Fruit fly (Drosophila melanogaster) whole organism, embryonic: ENCODE measurements around the gene Slu7.

Experiments
- Atf3 ChIP-seq: fragments of 200-800 bp; sonication (Bioruptor generic); optimal IDR thresholded peaks from 3 replicates; lab custom pipeline; 2016; ENCODE audit warnings: missing biosample characterization, missing genetic modification characterization
- Awh ChIP-seq: fragments of 200-800 bp; sonication (Bioruptor generic); IDR thresholded peaks from 2 replicates; pipeline ENCODE4, ENCODE4 v1.3.6; 2022; ENCODE audit warnings: missing biosample characterization, missing genetic modification characterization
- Blimp-1 ChIP-seq: fragments of 200-800 bp; sonication (Bioruptor generic); optimal IDR thresholded peaks from 3 replicates; lab custom pipeline; 2018; ENCODE audit warnings: missing biosample characterization, missing genetic modification characterization, mild to moderate bottlenecking, moderate library complexity, missing genetic modification reagents
- CG10267 ChIP-seq: fragments of 200-800 bp; sonication (Bioruptor generic); optimal IDR thresholded peaks from 2 replicates; lab custom pipeline; 2018; ENCODE audit warnings: missing biosample characterization, mild to moderate bottlenecking, missing genetic modification characterization, moderate library complexity
- CG11093 ChIP-seq: fragments of 200-800 bp; sonication (Bioruptor generic); IDR thresholded peaks from 3 replicates; pipeline ENCODE4 v1.3.6; 2022; ENCODE audit warnings: missing biosample characterization, missing genetic modification characterization
- CG11247 ChIP-seq: fragments of 200-800 bp; sonication (Bioruptor generic); IDR thresholded peaks from 2 replicates; pipeline ENCODE4 v1.3.6; 2022; ENCODE audit warnings: missing biosample characterization, missing genetic modification characterization
- CG12104 ChIP-seq: fragments of 200-800 bp; sonication (Bioruptor generic); optimal IDR thresholded peaks from 3 replicates; lab custom pipeline; 2016; ENCODE audit warnings: missing biosample characterization, missing genetic modification characterization
- CG13296 ChIP-seq: fragments of 200-800 bp; sonication (Bioruptor generic); optimal IDR thresholded peaks from 3 replicates; lab custom pipeline; 2018; ENCODE audit warnings: missing biosample characterization, mild to moderate bottlenecking, missing genetic modification characterization
- CG13775 ChIP-seq: fragments of 200-800 bp; sonication (Bioruptor generic); optimal IDR thresholded peaks from 3 replicates; lab custom pipeline; 2017; ENCODE audit warnings: missing biosample characterization, mild to moderate bottlenecking, missing genetic modification characterization
- CG15479 ChIP-seq: fragments of 200-800 bp; sonication (Bioruptor generic); optimal IDR thresholded peaks from 3 replicates; lab custom pipeline; 2019; ENCODE audit warnings: missing biosample characterization, mild to moderate bottlenecking, missing genetic modification characterization, moderate library complexity
- CG1603 ChIP-seq: fragments of 200-800 bp; sonication (Bioruptor generic); optimal IDR thresholded peaks from 2 replicates; lab custom pipeline; 2019; ENCODE audit warnings: missing biosample characterization, mild to moderate bottlenecking, missing genetic modification characterization, moderate library complexity
- CG18764 ChIP-seq: fragments of 200-800 bp; sonication (Bioruptor generic); optimal IDR thresholded peaks from 3 replicates; lab custom pipeline; 2016; ENCODE audit warnings: missing biosample characterization, missing genetic modification characterization
- CG31388 ChIP-seq: fragments of 200-800 bp; sonication (Bioruptor generic); optimal IDR thresholded peaks from 2 replicates; lab custom pipeline; 2016; ENCODE audit warnings: missing biosample characterization, missing genetic modification characterization
- CG33213 ChIP-seq: fragments of 200-800 bp; sonication (Bioruptor generic); optimal IDR thresholded peaks from 3 replicates; lab custom pipeline; 2016; ENCODE audit warnings: missing biosample characterization, missing genetic modification characterization
- CG3838 ChIP-seq: fragments of 200-800 bp; sonication (Bioruptor generic); optimal IDR thresholded peaks from 3 replicates; lab custom pipeline; 2016; ENCODE audit warnings: missing biosample characterization, missing genetic modification characterization
- CG3995 ChIP-seq: fragments of 200-800 bp; sonication (Bioruptor generic); optimal IDR thresholded peaks from 3 replicates; lab custom pipeline; 2016; ENCODE audit warnings: missing biosample characterization, missing genetic modification characterization
- CG4360 ChIP-seq: fragments of 200-800 bp; sonication (Bioruptor generic); IDR thresholded peaks from 2 replicates; pipeline ENCODE4 v1.3.6; 2022; ENCODE audit warnings: missing biosample characterization, missing genetic modification characterization
- CG4820 ChIP-seq: fragments of 200-800 bp; sonication (Bioruptor generic); optimal IDR thresholded peaks from 3 replicates; lab custom pipeline; 2016; ENCODE audit warnings: missing biosample characterization, missing genetic modification characterization
- CG6854 ChIP-seq: fragments of 200-800 bp; sonication (Bioruptor generic); optimal IDR thresholded peaks from 3 replicates; lab custom pipeline; 2017; ENCODE audit warnings: missing biosample characterization, mild to moderate bottlenecking, missing genetic modification characterization
- Elba2 ChIP-seq: fragments of 200-800 bp; sonication (Bioruptor generic); optimal IDR thresholded peaks from 3 replicates; lab custom pipeline; 2016; ENCODE audit warnings: missing biosample characterization, missing genetic modification characterization
- H15 ChIP-seq: fragments of 200-800 bp; sonication (Bioruptor generic); IDR thresholded peaks from 3 replicates; pipeline ENCODE4 v1.3.6; 2022; ENCODE audit warnings: missing biosample characterization, missing genetic modification characterization
- HLHmδ ChIP-seq: fragments of 200-800 bp; sonication (Bioruptor generic); optimal IDR thresholded peaks from 2 replicates; lab custom pipeline; 2018; ENCODE audit warnings: missing biosample characterization, mild to moderate bottlenecking, missing genetic modification characterization, moderate library complexity
- MTF-1 ChIP-seq: fragments of 200-800 bp; sonication (Bioruptor generic); optimal IDR thresholded peaks from 2 replicates; lab custom pipeline; 2018; ENCODE audit warnings: missing biosample characterization, mild to moderate bottlenecking, missing genetic modification characterization, borderline replicate concordance
- Neu2 ChIP-seq: fragments of 200-800 bp; sonication (Bioruptor generic); optimal IDR thresholded peaks from 3 replicates; lab custom pipeline; 2016; ENCODE audit warnings: missing biosample characterization, missing genetic modification characterization, borderline replicate concordance
- Rx ChIP-seq: fragments of 200-800 bp; sonication (Bioruptor generic); IDR thresholded peaks from 2 replicates; pipeline ENCODE4 v1.3.6; 2022; ENCODE audit warnings: missing biosample characterization, missing genetic modification characterization
- Side ChIP-seq: fragments of 200-800 bp; sonication (Bioruptor generic); optimal IDR thresholded peaks from 2 replicates; lab custom pipeline; 2016; ENCODE audit warnings: missing biosample characterization, missing genetic modification characterization
- TFAM ChIP-seq: fragments of 200-800 bp; sonication (Bioruptor generic); optimal IDR thresholded peaks from 2 replicates; lab custom pipeline; 2017; ENCODE audit warnings: missing biosample characterization, missing genetic modification characterization, inconsistent platforms
- ara ChIP-seq: fragments of 200-800 bp; sonication (Bioruptor generic); IDR thresholded peaks from 2 replicates; pipeline ENCODE4 v1.3.6; 2022; ENCODE audit warnings: missing biosample characterization, missing genetic modification characterization
- bsh ChIP-seq, 2 experiments: fragments of 200-800 bp; sonication (Bioruptor generic); optimal IDR thresholded peaks; 2 replicates each; lab custom pipeline; 2017 to 2018; ENCODE audit warnings: mild to moderate bottlenecking in 2 of 2, missing biosample characterization in 2 of 2, missing genetic modification characterization in 2 of 2, moderate library complexity in 1 of 2
- chm ChIP-seq: fragments of 200-800 bp; sonication (Bioruptor generic); IDR thresholded peaks from 2 replicates; pipeline ENCODE4 v1.3.6; 2022; ENCODE audit warnings: missing biosample characterization, missing genetic modification characterization
- disco-r ChIP-seq: fragments of 200-800 bp; sonication (Bioruptor generic); optimal IDR thresholded peaks from 2 replicates; lab custom pipeline; 2016; ENCODE audit warnings: missing biosample characterization, missing genetic modification characterization
- ems ChIP-seq: fragments of 200-800 bp; sonication (Bioruptor generic); optimal IDR thresholded peaks from 3 replicates; lab custom pipeline; 2016; ENCODE audit warnings: missing biosample characterization, missing genetic modification characterization
- fd64A ChIP-seq: fragments of 200-800 bp; sonication (Bioruptor generic); optimal IDR thresholded peaks from 3 replicates; lab custom pipeline; 2018; ENCODE audit warnings: missing biosample characterization, mild to moderate bottlenecking, missing genetic modification characterization
- fd96Cb ChIP-seq: fragments of 200-800 bp; sonication (Bioruptor generic); optimal IDR thresholded peaks from 2 replicates; lab custom pipeline; 2018; ENCODE audit warnings: missing biosample characterization, mild to moderate bottlenecking, missing genetic modification characterization, moderate library complexity
- ftz-f1 ChIP-seq: fragments of 200-800 bp; sonication (Bioruptor generic); optimal IDR thresholded peaks from 2 replicates; lab custom pipeline; 2016; ENCODE audit warnings: missing biosample characterization, missing genetic modification characterization
- gro ChIP-seq: fragments of 200-800 bp; sonication (Bioruptor generic); optimal IDR thresholded peaks from 2 replicates; lab custom pipeline; 2016; ENCODE audit warnings: missing biosample characterization, missing genetic modification characterization
- gt ChIP-seq: fragments of 200-800 bp; sonication (Bioruptor generic); IDR thresholded peaks from 2 replicates; pipeline ENCODE4 v1.3.6; 2022; ENCODE audit warnings: missing biosample characterization, missing genetic modification characterization
- her ChIP-seq: fragments of 200-800 bp; sonication (Bioruptor generic); optimal IDR thresholded peaks from 2 replicates; lab custom pipeline; 2016; ENCODE audit warnings: missing biosample characterization, missing genetic modification characterization
- ind ChIP-seq: fragments of 200-800 bp; sonication (Bioruptor generic); optimal IDR thresholded peaks from 3 replicates; lab custom pipeline; 2016; ENCODE audit warnings: missing biosample characterization, missing genetic modification characterization
- knrl ChIP-seq: fragments of 200-800 bp; sonication (Bioruptor generic); IDR thresholded peaks from 3 replicates; pipeline ENCODE4 v1.3.6; 2022; ENCODE audit warnings: missing biosample characterization, missing genetic modification characterization; ENCODE audit not compliant: partially characterized antibody
- lmd ChIP-seq: fragments of 200-800 bp; sonication (Bioruptor generic); IDR thresholded peaks from 2 replicates; pipeline ENCODE4 v1.3.6; 2022; ENCODE audit warnings: missing biosample characterization, missing genetic modification characterization
- org-1 ChIP-seq: fragments of 200-800 bp; sonication (Bioruptor generic); optimal IDR thresholded peaks from 2 replicates; lab custom pipeline; 2017; ENCODE audit warnings: missing biosample characterization, missing genetic modification characterization
- pros ChIP-seq: fragments of 200-800 bp; sonication (Bioruptor generic); optimal IDR thresholded peaks from 3 replicates; lab custom pipeline; 2019; ENCODE audit warnings: missing biosample characterization, mild to moderate bottlenecking, missing genetic modification characterization, moderate library complexity
- sens-2 ChIP-seq: fragments of 200-800 bp; sonication (Bioruptor generic); IDR thresholded peaks from 2 replicates; pipeline ENCODE4 v1.3.6; 2022; ENCODE audit warnings: missing biosample characterization, missing genetic modification characterization
- slbo ChIP-seq: fragments of 200-800 bp; sonication (Bioruptor generic); IDR thresholded peaks from 2 replicates; pipeline ENCODE4 v1.3.6; 2022; ENCODE audit warnings: missing biosample characterization, missing genetic modification characterization
- sna ChIP-seq: fragments of 200-800 bp; sonication (Bioruptor generic); IDR thresholded peaks from 2 replicates; pipeline ENCODE4 v1.3.6; 2022; ENCODE audit warnings: missing biosample characterization, missing genetic modification characterization; ENCODE audit not compliant: partially characterized antibody
- tup ChIP-seq: fragments of 200-800 bp; sonication (Bioruptor generic); optimal IDR thresholded peaks from 2 replicates; lab custom pipeline; 2016; ENCODE audit warnings: missing biosample characterization, mild to moderate bottlenecking, missing genetic modification characterization, moderate library complexity
- unc-4 ChIP-seq: fragments of 200-800 bp; sonication (Bioruptor generic); IDR thresholded peaks from 2 replicates; pipeline ENCODE4 v1.3.6; 2022; ENCODE audit warnings: missing biosample characterization, missing genetic modification characterization; ENCODE audit not compliant: partially characterized antibody
- unpg ChIP-seq: fragments of 200-800 bp; sonication (Bioruptor generic); optimal IDR thresholded peaks from 3 replicates; lab custom pipeline; 2018; ENCODE audit warnings: missing biosample characterization, mild to moderate bottlenecking, missing genetic modification characterization, moderate library complexity

Gene Slu7

DNA sequence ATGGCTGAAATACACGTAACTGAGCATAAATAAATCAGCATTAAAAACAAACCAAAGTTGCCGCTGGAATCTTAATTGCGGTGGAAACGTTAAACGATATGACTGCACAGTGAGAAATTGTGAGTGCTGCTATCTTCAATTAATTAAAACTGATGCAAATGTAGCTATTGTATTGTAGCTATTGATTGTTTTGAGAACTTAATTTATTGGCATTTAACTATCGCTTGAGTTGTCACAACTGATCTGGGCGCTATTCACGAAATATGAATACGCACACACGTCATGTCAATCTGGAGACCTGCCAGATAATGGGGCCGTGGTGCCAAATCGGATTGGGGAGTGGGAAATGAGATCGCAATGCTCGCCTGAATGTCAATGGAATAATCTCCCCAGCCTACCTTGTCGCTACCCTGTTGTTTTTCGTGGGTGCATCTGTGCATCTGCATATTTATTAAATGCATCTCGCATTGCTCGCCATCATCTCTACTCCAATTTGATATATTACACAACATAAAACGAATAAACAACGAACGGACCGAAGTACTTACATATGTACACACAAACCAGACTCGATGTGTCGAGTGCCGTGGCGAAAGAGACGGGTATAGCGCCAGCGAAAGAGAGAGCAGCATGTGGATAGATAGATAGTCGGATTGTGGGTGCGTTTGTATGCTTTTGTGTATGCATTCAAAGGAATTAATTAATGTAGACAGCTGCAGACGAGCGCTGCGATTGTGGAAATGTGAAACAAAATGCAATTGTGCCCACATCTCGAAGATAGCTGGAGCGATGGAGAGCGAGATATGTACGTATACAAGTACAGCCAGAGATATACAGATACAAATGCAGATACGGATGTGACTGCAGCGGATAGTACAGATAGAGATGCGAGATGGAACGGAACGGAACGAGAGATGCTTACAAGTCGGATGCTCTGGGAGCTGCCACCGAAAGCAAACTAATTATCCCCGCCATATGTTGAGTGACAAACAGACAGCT, 44.9 kb upstream of the Slu7 start (continued):
- TF ChIP-seq Rx (GFP tag; lab: Robert Waterston, UW) (no peak), CG4820 (no peak), disco-r (GFP tag; lab: Kevin White, UChicago) (no peak), pros (GFP tag; lab: Kevin White, UChicago) (peak; percentile 5), ftz-f1 (no peak), Neu2 (GFP tag; lab: Kevin White, UChicago) (no peak), ems (GFP tag; lab: Kevin White, UChicago) (no peak), sna (GFP tag; lab: Robert Waterston, UW) (no peak), lmd (GFP tag; lab: Robert Waterston, UW) (no peak), sens-2 (no peak), unc-4 (no peak), CG4360 (GFP tag; lab: Robert Waterston, UW) (0 out of 2 replicates have a peak, but pooled peaks have one; percentile 24), CG12104 (no peak), Awh (GFP tag; lab: Robert Waterston, UW) (peak; percentile 59; the same call in 1 of the 2 replicates), bsh (GFP tag; optimal IDR thresholded peaks at IDR 0.05; lab: Kevin White, UChicago) (peak; percentile 13 to 44), MTF-1 (GFP tag; lab: Kevin White, UChicago) (no peak), CG13775 (GFP tag; lab: Kevin White, UChicago) (no peak), CG11247 (no peak), fd96Cb (tag; lab: Kevin White, UChicago) (no peak), CG3995 (GFP tag; lab: Kevin White, UChicago) (no peak), Blimp-1 (GFP tag; lab: Kevin White, UChicago) (peak; percentile 34), CG3838 (GFP tag; lab: Kevin White, UChicago) (no peak), slbo (GFP tag; lab: Robert Waterston, UW) (no peak), CG10267 (tag; lab: Kevin White, UChicago) (no peak), CG15479 (GFP tag; lab: Kevin White, UChicago) (peak; percentile 76), CG33213 (GFP tag; lab: Kevin White, UChicago) (no peak), her (GFP tag; lab: Kevin White, UChicago) (no peak), CG13296 (GFP tag; lab: Kevin White, UChicago) (no peak), Atf3 (no peak), chm (GFP tag; lab: Robert Waterston, UW) (no peak), HLHmδ (peak; percentile 70), CG1603 (peak; percentile 30), knrl (GFP tag; lab: Robert Waterston, UW) (no peak), Elba2 (no peak), fd64A (GFP tag; lab: Kevin White, UChicago) (peak; percentile 48), org-1 (GFP tag; lab: Kevin White, UChicago) (peak; percentile 13), CG18764 (no peak), TFAM (GFP tag; lab: Kevin White, UChicago) (no peak), unpg (peak; percentile 10), ara (no peak), CG11093 (GFP tag; lab: Robert Waterston, UW) (no peak), tup (no peak), gt (GFP tag; lab: Robert Waterston, UW) (no peak), CG31388 (GFP tag; lab: Kevin White, UChicago) (no peak), CG6854 (GFP tag; lab: Kevin White, UChicago) (no peak), gro (no peak), Side (no peak), H15 (GFP tag; lab: Robert Waterston, UW) (no peak), ind (GFP tag; lab: Kevin White, UChicago) (no peak)
